Fruit fly (Drosophila melanogaster) whole organism, pupa: ENCODE data around the gene Grip.

Experiments
- CG8159 ChIP-seq: fragments of 200-800 bp; sonication (Bioruptor generic); optimal IDR thresholded peaks from 3 replicates; lab custom pipeline; 2018; ENCODE audit warnings: missing biosample characterization, mild to moderate bottlenecking, missing genetic modification characterization, moderate library complexity
- CG8301 ChIP-seq: fragments of 200-800 bp; sonication (Bioruptor generic); optimal IDR thresholded peaks from 2 replicates; lab custom pipeline; 2018; ENCODE audit warnings: missing biosample characterization, mild to moderate bottlenecking, missing genetic modification characterization

DNA sequence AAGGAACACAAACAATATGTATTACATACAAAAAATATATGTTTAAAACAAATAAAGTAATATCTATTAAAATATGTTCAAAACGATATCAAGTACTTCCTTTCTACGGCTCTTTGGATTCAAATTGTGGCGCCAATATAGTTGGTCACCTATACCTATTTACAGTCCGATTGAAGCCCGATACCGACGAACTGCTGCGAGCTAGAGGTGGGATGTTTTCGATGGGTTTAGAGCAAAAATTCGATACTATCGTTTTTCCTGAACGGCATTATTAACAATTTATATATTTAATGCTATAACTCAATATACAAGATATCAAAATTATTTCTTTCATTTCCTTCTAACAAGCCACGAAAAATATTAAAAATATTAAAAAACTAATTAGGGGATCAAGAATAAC is 24.3 kb upstream of the Grip start:
- TF ChIP-seq CG8159 (tag; lab: Kevin White, UChicago): no peak
- no peak for TF ChIP-seq CG8301 (tag; lab: Kevin White, UChicago)
